Worm (Caenorhabditis elegans): Measurements from ENCODE around the gene F22E5.20.

ce11 chrII:2705200-2705599, 31.8 kb upstream of the F22E5.20 start, which contains the start of gene srh-128:
- no peak for TF ChIP-seq ceh-27 (GFP tag; optimal IDR thresholded peaks at IDR 0.05)
- no peak for TF ChIP-seq bed-1 (GFP tag; IDR thresholded peaks at IDR 0.05)
- no peak for TF ChIP-seq F37B4.10 (GFP tag; IDR thresholded peaks at IDR 0.05)
- TF ChIP-seq hsf-1 (GFP tag; IDR thresholded peaks at IDR 0.05) = no peak
- TF ChIP-seq ets-4 (GFP tag; optimal IDR thresholded peaks at IDR 0.05) = no peak
- no peak for TF ChIP-seq K11D2.4 (GFP tag; IDR thresholded peaks at IDR 0.05)
- no peak for TF ChIP-seq somi-1 (GFP tag; optimal IDR thresholded peaks at IDR 0.05)
- TF ChIP-seq let-526 (GFP tag; IDR thresholded peaks at IDR 0.05) = no peak

Measured in whole organism, young adult.